Worm (Caenorhabditis elegans) whole organism, midembryonic: Measurements from ENCODE around the gene C27D9.2.

ENCODE experiments used
- T22C8.4 ChIP-seq: fragments of 200-800 bp; sonication (Bioruptor generic); IDR thresholded peaks from 2 replicates; pipeline ENCODE4 v1.3.6; 2022; ENCODE audit warnings: missing genetic modification characterization, missing compliant biosample characterization
- cog-1 ChIP-seq: sonication (generic microtip); optimal IDR thresholded peaks from 2 replicates; lab custom pipeline; 2016; ENCODE audit warnings: missing genetic modification characterization, missing compliant biosample characterization
- flt-1 ChIP-seq: fragments of 200-800 bp; sonication (Bioruptor generic); IDR thresholded peaks from 2 replicates; pipeline ENCODE4 v1.3.6; 2022; ENCODE audit warnings: missing genetic modification characterization, missing compliant biosample characterization
- klf-2 ChIP-seq: fragments of 200-800 bp; sonication (Bioruptor generic); conservative IDR thresholded peaks from 2 replicates; pipeline ENCODE4 v1.3.6; 2022; ENCODE audit warnings: missing genetic modification reagents, missing genetic modification characterization, missing compliant biosample characterization
- med-1 ChIP-seq: sonication (generic microtip); optimal IDR thresholded peaks from 2 replicates; lab custom pipeline; 2017; ENCODE audit warnings: missing genetic modification characterization, mild to moderate bottlenecking, missing compliant biosample characterization, antibody characterized with exemption, missing genetic modification reagents; ENCODE audit not compliant: insufficient read depth
- ref-1 ChIP-seq: fragments of 200-800 bp; sonication (Bioruptor generic); conservative IDR thresholded peaks from 2 replicates; pipeline ENCODE4 v1.3.6; 2022; ENCODE audit warnings: missing genetic modification reagents, missing genetic modification characterization, missing compliant biosample characterization
- tab-1 ChIP-seq: fragments of 200-800 bp; sonication (Bioruptor generic); IDR thresholded peaks from 2 replicates; pipeline ENCODE4 v1.3.6; 2022; ENCODE audit warnings: missing genetic modification characterization, missing compliant biosample characterization
- ztf-23 ChIP-seq: fragments of 200-800 bp; sonication (Bioruptor generic); IDR thresholded peaks from 2 replicates; pipeline ENCODE4 v1.3.6; 2022; ENCODE audit warnings: missing genetic modification reagents, missing genetic modification characterization, missing compliant biosample characterization
- ztf-29 ChIP-seq: fragments of 200-800 bp; sonication (Bioruptor generic); IDR thresholded peaks from 2 replicates; pipeline ENCODE4 v1.3.6; 2022; ENCODE audit warnings: missing genetic modification reagents, missing genetic modification characterization, missing compliant biosample characterization

The C27D9.2 gene

DNA sequence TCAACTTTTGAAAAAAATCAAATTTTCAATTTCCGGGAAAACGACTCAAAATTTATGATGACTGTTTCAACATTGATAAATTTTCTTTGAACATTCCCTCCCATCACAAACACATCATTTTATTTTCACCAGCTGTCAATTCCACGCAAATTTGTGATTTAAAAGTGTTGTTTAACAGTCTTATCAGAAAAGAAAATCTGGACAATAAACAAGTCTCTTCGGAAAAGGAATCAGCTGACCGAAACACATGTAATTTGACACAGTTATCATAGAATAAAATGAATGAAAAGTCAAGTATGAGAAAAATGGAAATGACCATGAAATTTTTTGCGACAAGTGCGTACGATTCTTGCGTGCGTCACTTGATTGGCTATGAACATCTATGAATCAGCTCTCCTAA lies 12.4 kb upstream of the C27D9.2 start:
- no peak for TF ChIP-seq klf-2 (GFP tag; lab: Robert Waterston, UW)

DNA sequence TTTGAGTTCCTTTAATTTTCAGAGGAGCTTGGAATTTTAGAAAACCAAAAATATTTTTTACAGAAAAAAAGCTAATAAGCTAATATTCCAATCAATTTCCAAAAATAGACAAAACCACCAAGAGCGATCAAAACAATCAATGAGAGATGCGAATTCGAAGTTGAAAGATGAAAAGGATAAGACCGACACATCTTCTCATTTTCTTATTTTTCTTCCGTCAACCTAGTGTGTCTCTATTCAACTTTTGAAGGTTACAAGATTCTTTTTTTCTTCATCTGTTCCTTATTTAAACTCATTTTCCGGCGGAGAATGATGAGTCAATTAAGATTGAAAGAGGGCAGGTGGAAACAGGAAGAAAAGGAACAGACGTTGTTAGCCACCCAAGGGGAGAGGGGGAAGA lies 11.0 kb upstream of the C27D9.2 start:
- TF ChIP-seq ztf-23 (GFP tag; lab: Robert Waterston, UW) = no peak
- no peak for TF ChIP-seq ztf-29 (GFP tag; lab: Robert Waterston, UW)
- no peak for TF ChIP-seq cog-1 (tag; lab: Kevin White, UChicago)
- no peak for TF ChIP-seq tab-1 (GFP tag; lab: Robert Waterston, UW)
- no peak for TF ChIP-seq flt-1 (GFP tag; lab: Robert Waterston, UW)
- no peak for TF ChIP-seq T22C8.4 (GFP tag; lab: Robert Waterston, UW)
- TF ChIP-seq med-1 = no peak

DNA sequence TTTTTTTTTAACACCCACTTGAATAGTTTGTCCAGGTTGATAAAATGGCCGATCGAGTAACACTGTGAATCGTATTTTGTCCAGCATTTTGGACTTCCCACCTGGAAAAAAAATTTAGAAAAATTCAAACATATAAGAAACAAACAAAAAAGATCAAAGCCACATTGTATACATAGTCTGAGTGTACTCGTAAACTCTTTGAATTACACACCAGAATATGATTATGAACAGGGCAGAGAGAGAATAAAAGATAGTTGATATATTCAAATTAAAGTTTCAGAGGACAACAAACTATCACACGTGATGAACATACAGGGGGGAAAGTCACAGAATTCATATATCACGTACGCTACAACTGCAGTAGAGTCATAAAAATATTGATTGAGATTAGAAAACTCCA lies 9.6 kb upstream of the C27D9.2 start, which contains the start of gene ttm-2:
ttm-2 (minus strand) TSS at position 101 of the 400 bp plus-strand sequence.
- TF ChIP-seq T22C8.4 (GFP tag; lab: Robert Waterston, UW) (no peak), ref-1 (GFP tag; lab: Robert Waterston, UW) (no peak), cog-1 (tag; lab: Kevin White, UChicago) (no peak), klf-2 (GFP tag; lab: Robert Waterston, UW) (no peak), med-1 (no peak), flt-1 (GFP tag; lab: Robert Waterston, UW) (no peak), ztf-23 (GFP tag; lab: Robert Waterston, UW) (no peak), tab-1 (GFP tag; lab: Robert Waterston, UW) (no peak), ztf-29 (GFP tag; lab: Robert Waterston, UW) (no peak)

- TF ChIP-seq med-1 (no peak), tab-1 (GFP tag; lab: Robert Waterston, UW) (no peak), flt-1 (GFP tag; lab: Robert Waterston, UW) (no peak), ztf-23 (GFP tag; lab: Robert Waterston, UW) (no peak), cog-1 (tag; lab: Kevin White, UChicago) (no peak), ztf-29 (GFP tag; lab: Robert Waterston, UW) (no peak), T22C8.4 (GFP tag; lab: Robert Waterston, UW) (no peak), ref-1 (GFP tag; lab: Robert Waterston, UW) (no peak), klf-2 (GFP tag; lab: Robert Waterston, UW) (no peak)
Measured at ce11 chrII:4762574-4763285, 6.1 kb upstream of the C27D9.2 start, which contains the start of gene F26G1.2. Gene F26G1.2 (plus strand): TSS chrII:4763081.

- TF ChIP-seq ref-1 (GFP tag; lab: Robert Waterston, UW) = no peak
- no peak for TF ChIP-seq flt-1 (GFP tag; lab: Robert Waterston, UW)
- no peak for TF ChIP-seq T22C8.4 (GFP tag; lab: Robert Waterston, UW)
- no peak for TF ChIP-seq klf-2 (GFP tag; lab: Robert Waterston, UW)
- no peak for TF ChIP-seq ztf-23 (GFP tag; lab: Robert Waterston, UW)
- no peak for TF ChIP-seq tab-1 (GFP tag; lab: Robert Waterston, UW)
Measured at ce11 chrII:4761020-4761419, 4.4 kb upstream of the C27D9.2 start.

DNA sequence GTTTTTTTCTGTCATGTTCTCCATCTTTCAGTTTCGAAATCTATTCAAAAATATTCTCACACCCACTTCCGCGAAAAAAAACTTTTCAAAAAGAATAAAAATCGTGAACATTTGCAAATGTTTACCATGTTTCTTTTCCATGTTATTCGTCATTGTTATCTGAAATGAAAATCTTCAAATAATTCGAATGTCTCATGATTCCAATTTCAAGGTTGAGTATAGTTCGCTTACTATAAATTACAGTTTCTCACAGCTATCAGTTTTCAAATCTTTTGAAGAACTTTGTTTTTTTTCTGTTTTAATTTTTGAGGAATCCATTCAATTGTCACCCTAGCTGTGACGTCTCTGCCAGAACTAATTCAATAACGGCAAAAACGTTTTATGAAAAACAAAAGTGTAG lies 3.2 kb upstream of the C27D9.2 start:
- TF ChIP-seq flt-1 (GFP tag; lab: Robert Waterston, UW) (no peak), ztf-23 (GFP tag; lab: Robert Waterston, UW) (no peak), klf-2 (GFP tag; lab: Robert Waterston, UW) (no peak), med-1 (no peak), ref-1 (GFP tag; lab: Robert Waterston, UW) (no peak), cog-1 (tag; lab: Kevin White, UChicago) (no peak), ztf-29 (GFP tag; lab: Robert Waterston, UW) (no peak), T22C8.4 (GFP tag; lab: Robert Waterston, UW) (no peak), tab-1 (GFP tag; lab: Robert Waterston, UW) (no peak)

DNA sequence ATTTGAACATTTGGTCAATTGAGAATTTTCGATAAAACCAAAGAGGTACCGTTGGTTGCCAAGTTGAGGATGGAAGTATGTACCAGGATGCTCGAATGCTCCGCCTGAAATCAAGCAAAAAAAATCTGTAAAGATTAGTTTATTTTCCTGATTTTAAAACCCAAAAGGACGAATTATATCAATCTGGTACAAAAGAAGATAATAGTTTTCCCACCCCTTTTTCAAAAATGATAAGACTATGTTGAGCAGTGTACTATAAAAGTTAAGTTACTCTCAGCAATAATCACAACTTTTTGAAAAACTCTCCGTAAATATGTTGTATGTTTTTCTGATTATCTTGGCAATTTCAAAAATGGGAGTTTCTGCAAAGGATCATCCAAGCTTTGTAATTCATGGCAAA lies 1.8 kb upstream of the C27D9.2 start, which contains the start of gene F26G1.3:
F26G1.3 (plus strand) TSS at position 301 of the 400 bp plus-strand sequence.
- no peak for TF ChIP-seq ztf-29 (GFP tag; lab: Robert Waterston, UW)
- no peak for TF ChIP-seq ref-1 (GFP tag; lab: Robert Waterston, UW)
- TF ChIP-seq ztf-23 (GFP tag; lab: Robert Waterston, UW) = no peak
- TF ChIP-seq med-1 = no peak
- TF ChIP-seq tab-1 (GFP tag; lab: Robert Waterston, UW) = no peak
- TF ChIP-seq cog-1 (tag; lab: Kevin White, UChicago) = no peak
- no peak for TF ChIP-seq T22C8.4 (GFP tag; lab: Robert Waterston, UW)
- TF ChIP-seq flt-1 (GFP tag; lab: Robert Waterston, UW) = no peak
- TF ChIP-seq klf-2 (GFP tag; lab: Robert Waterston, UW) = no peak

- no peak for TF ChIP-seq flt-1 (GFP tag; lab: Robert Waterston, UW)
- TF ChIP-seq tab-1 (GFP tag; lab: Robert Waterston, UW) = no peak
- no peak for TF ChIP-seq T22C8.4 (GFP tag; lab: Robert Waterston, UW)
- no peak for TF ChIP-seq ztf-29 (GFP tag; lab: Robert Waterston, UW)
- TF ChIP-seq ref-1 (GFP tag; lab: Robert Waterston, UW) = no peak
- TF ChIP-seq cog-1 (tag; lab: Kevin White, UChicago) = no peak
- no peak for TF ChIP-seq ztf-23 (GFP tag; lab: Robert Waterston, UW)
Measured at ce11 chrII:4755654-4756053, 997 bp downstream of the C27D9.2 start.

- no peak for TF ChIP-seq tab-1 (GFP tag; lab: Robert Waterston, UW)
- no peak for TF ChIP-seq ztf-23 (GFP tag; lab: Robert Waterston, UW)
- no peak for TF ChIP-seq med-1
- no peak for TF ChIP-seq ref-1 (GFP tag; lab: Robert Waterston, UW)
- no peak for TF ChIP-seq flt-1 (GFP tag; lab: Robert Waterston, UW)
- TF ChIP-seq cog-1 (tag; lab: Kevin White, UChicago) = no peak
- TF ChIP-seq ztf-29 (GFP tag; lab: Robert Waterston, UW) = no peak
- no peak for TF ChIP-seq T22C8.4 (GFP tag; lab: Robert Waterston, UW)
- TF ChIP-seq klf-2 (GFP tag; lab: Robert Waterston, UW) = no peak
Measured at ce11 chrII:4753133-4753532, 3.5 kb downstream of the C27D9.2 start, which contains the start of gene C27D9.1. Gene C27D9.1 (plus strand): TSS chrII:4753413.
